Worm (Caenorhabditis elegans) whole organism, mixed stage, embryonic: Measurements from ENCODE around the gene gcy-8.

Experiments
- M03D4.4 ChIP-seq: sonication (generic microtip); optimal IDR thresholded peaks from 2 replicates; lab custom pipeline; 2017; ENCODE audit warnings: mild to moderate bottlenecking, missing genetic modification characterization, missing compliant biosample characterization
- bed-3 ChIP-seq: fragments of 200-800 bp; sonication (Bioruptor generic); optimal IDR thresholded peaks from 3 replicates; lab custom pipeline; 2018; ENCODE audit warnings: mild to moderate bottlenecking, missing genetic modification characterization, moderate library complexity, missing compliant biosample characterization
- blmp-1 ChIP-seq: fragments of 150-350 bp; optimal IDR thresholded peaks from 2 replicates; lab custom pipeline; 2014; ENCODE audit warnings: missing biosample characterization, missing genetic modification characterization
- ceh-39 ChIP-seq: fragments of 150-350 bp; optimal IDR thresholded peaks from 2 replicates; lab custom pipeline; 2014; ENCODE audit warnings: missing biosample characterization, missing genetic modification characterization
- ceh-43 ChIP-seq: fragments of 200-800 bp; sonication (Bioruptor generic); optimal IDR thresholded peaks from 2 replicates; lab custom pipeline; 2018; ENCODE audit warnings: mild to moderate bottlenecking, missing genetic modification characterization, moderate library complexity, missing compliant biosample characterization
- ceh-83 ChIP-seq: fragments of 200-800 bp; sonication (Bioruptor generic); optimal IDR thresholded peaks from 2 replicates; lab custom pipeline; 2018; ENCODE audit warnings: mild to moderate bottlenecking, missing genetic modification characterization, missing compliant biosample characterization
- ces-1 ChIP-seq: fragments of 150-350 bp; optimal IDR thresholded peaks from 2 replicates; lab custom pipeline; 2014; ENCODE audit warnings: missing biosample characterization, missing genetic modification reagents, missing genetic modification characterization
- cnd-1 ChIP-seq: fragments of 200-800 bp; sonication (Bioruptor generic); optimal IDR thresholded peaks from 2 replicates; lab custom pipeline; 2018; ENCODE audit warnings: mild to moderate bottlenecking, missing genetic modification characterization, missing compliant biosample characterization
- drap-1 ChIP-seq: fragments of 200-800 bp; sonication (Bioruptor generic); optimal IDR thresholded peaks from 3 replicates; lab custom pipeline; 2018; ENCODE audit warnings: mild to moderate bottlenecking, missing genetic modification characterization, missing compliant biosample characterization
- elt-1 ChIP-seq: sonication (generic microtip); optimal IDR thresholded peaks from 2 replicates; lab custom pipeline; 2017; ENCODE audit warnings: missing genetic modification characterization, mild to moderate bottlenecking, missing compliant biosample characterization, antibody characterized with exemption, moderate library complexity, borderline replicate concordance; ENCODE audit not compliant: insufficient read depth
- elt-3 ChIP-seq: fragments of 150-350 bp; optimal IDR thresholded peaks from 2 replicates; lab custom pipeline; 2014; ENCODE audit warnings: missing biosample characterization, missing genetic modification characterization
- flh-1 ChIP-seq: fragments of 200-800 bp; sonication (Bioruptor generic); optimal IDR thresholded peaks from 2 replicates; lab custom pipeline; 2018; ENCODE audit warnings: mild to moderate bottlenecking, missing genetic modification characterization, moderate library complexity, missing compliant biosample characterization
- ham-2 ChIP-seq: fragments of 200-800 bp; sonication (Bioruptor generic); optimal IDR thresholded peaks from 2 replicates; lab custom pipeline; 2018; ENCODE audit warnings: mild to moderate bottlenecking, missing genetic modification characterization, missing compliant biosample characterization
- hlh-1 ChIP-seq: fragments of 150-350 bp; optimal IDR thresholded peaks from 2 replicates; lab custom pipeline; 2014; ENCODE audit warnings: missing biosample characterization, missing genetic modification reagents, missing genetic modification characterization
- lin-13 ChIP-seq: fragments of 150-350 bp; optimal IDR thresholded peaks from 2 replicates; lab custom pipeline; 2014; ENCODE audit warnings: missing biosample characterization, missing genetic modification characterization
- lsy-2 ChIP-seq: fragments of 150-350 bp; optimal IDR thresholded peaks from 2 replicates; lab custom pipeline; 2014; ENCODE audit warnings: missing biosample characterization, missing genetic modification characterization
- mab-5 ChIP-seq: fragments of 150-350 bp; optimal IDR thresholded peaks from 2 replicates; lab custom pipeline; 2014; ENCODE audit warnings: missing biosample characterization, missing genetic modification characterization
- mep-1 ChIP-seq: fragments of 150-350 bp; optimal IDR thresholded peaks from 2 replicates; lab custom pipeline; 2017; ENCODE audit warnings: missing biosample characterization, missing genetic modification reagents, missing genetic modification characterization, inconsistent platforms
- mls-2 ChIP-seq: sonication (generic microtip); optimal IDR thresholded peaks from 2 replicates; lab custom pipeline; 2016; ENCODE audit warnings: mild to moderate bottlenecking, missing genetic modification characterization, moderate library complexity, missing compliant biosample characterization
- nhr-12 ChIP-seq: fragments of 150-350 bp; optimal IDR thresholded peaks from 2 replicates; lab custom pipeline; 2014; ENCODE audit warnings: missing biosample characterization, missing genetic modification characterization
- nhr-2 ChIP-seq: fragments of 150-350 bp; optimal IDR thresholded peaks from 2 replicates; lab custom pipeline; 2014; ENCODE audit warnings: missing biosample characterization, missing genetic modification characterization
- nhr-237 ChIP-seq: fragments of 150-350 bp; optimal IDR thresholded peaks from 2 replicates; lab custom pipeline; 2014; ENCODE audit warnings: missing biosample characterization, missing genetic modification characterization
- nhr-28 ChIP-seq: fragments of 150-350 bp; optimal IDR thresholded peaks from 2 replicates; lab custom pipeline; 2014; ENCODE audit warnings: missing biosample characterization, missing genetic modification characterization
- nhr-76 ChIP-seq: sonication (generic microtip); optimal IDR thresholded peaks from 2 replicates; lab custom pipeline; 2017; ENCODE audit warnings: missing biosample characterization, missing genetic modification characterization
- pha-4 ChIP-seq: fragments of 150-350 bp; optimal IDR thresholded peaks from 2 replicates; lab custom pipeline; 2018; ENCODE audit warnings: missing biosample characterization, missing genetic modification reagents, missing genetic modification characterization
- sem-2 ChIP-seq: fragments of 200-800 bp; sonication (Bioruptor generic); optimal IDR thresholded peaks from 2 replicates; lab custom pipeline; 2018; ENCODE audit warnings: mild to moderate bottlenecking, missing genetic modification characterization, missing compliant biosample characterization
- sptf-1 ChIP-seq: sonication (generic microtip); optimal IDR thresholded peaks from 2 replicates; lab custom pipeline; 2017; ENCODE audit warnings: mild to moderate bottlenecking, missing genetic modification characterization, moderate library complexity, missing compliant biosample characterization
- tbx-8 ChIP-seq: fragments of 200-800 bp; sonication (Bioruptor generic); optimal IDR thresholded peaks from 2 replicates; lab custom pipeline; 2018; ENCODE audit warnings: mild to moderate bottlenecking, missing genetic modification characterization, moderate library complexity, missing compliant biosample characterization
- unc-120 ChIP-seq: sonication (generic microtip); optimal IDR thresholded peaks from 2 replicates; lab custom pipeline; 2017; ENCODE audit warnings: missing genetic modification characterization, missing compliant biosample characterization; ENCODE audit not compliant: poor library complexity, severe bottlenecking
- unc-39 ChIP-seq: fragments of 150-350 bp; optimal IDR thresholded peaks from 2 replicates; lab custom pipeline; 2014; ENCODE audit warnings: missing biosample characterization, missing genetic modification characterization
- zip-8 ChIP-seq: fragments of 150-350 bp; optimal IDR thresholded peaks from 2 replicates; lab custom pipeline; 2014; ENCODE audit warnings: missing biosample characterization, missing genetic modification characterization
- ztf-11 ChIP-seq: fragments of 150-350 bp; optimal IDR thresholded peaks from 2 replicates; lab custom pipeline; 2014; ENCODE audit warnings: missing biosample characterization, missing genetic modification characterization

Gene gcy-8

DNA sequence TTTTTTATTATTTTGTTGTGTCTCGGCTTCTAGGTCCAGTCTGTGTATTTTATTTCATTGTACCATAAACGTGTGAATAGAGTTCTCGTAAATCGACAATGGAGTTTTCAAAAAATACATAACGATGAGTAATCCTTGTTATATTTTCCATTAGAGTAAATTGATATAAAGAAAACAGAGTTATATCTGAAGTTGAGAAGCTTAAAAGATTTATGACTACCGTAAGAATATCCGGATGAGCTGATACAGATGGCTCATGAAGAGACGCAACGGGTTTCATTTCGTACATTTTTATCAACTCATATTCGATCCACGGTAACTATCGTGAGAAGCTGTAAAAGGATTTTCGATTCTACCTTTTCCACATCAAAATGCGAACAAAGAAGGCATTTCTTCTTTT lies at the start of gene gcy-8:
TSS of gene gcy-8 (plus strand) at position 301 of the 400 bp plus-strand sequence.
- TF ChIP-seq sptf-1 (no peak), blmp-1 (tag; lab: Kevin White, UChicago) (no peak), nhr-12 (tag; lab: Kevin White, UChicago) (no peak), zip-8 (tag; lab: Kevin White, UChicago) (no peak), cnd-1 (tag; lab: Kevin White, UChicago) (no peak), nhr-28 (tag; lab: Kevin White, UChicago) (no peak), ces-1 (GFP tag; lab: Kevin White, UChicago) (no peak), unc-120 (tag; lab: Kevin White, UChicago) (no peak), elt-3 (tag; lab: Kevin White, UChicago) (no peak), mls-2 (tag; lab: Kevin White, UChicago) (no peak), mab-5 (tag; lab: Kevin White, UChicago) (no peak), drap-1 (GFP tag; lab: Kevin White, UChicago) (no peak), mep-1 (tag; lab: Kevin White, UChicago) (no peak), pha-4 (no peak), lin-13 (tag; lab: Kevin White, UChicago) (no peak), nhr-2 (tag; lab: Kevin White, UChicago) (no peak), nhr-76 (tag; lab: Kevin White, UChicago) (no peak), ztf-11 (tag; lab: Kevin White, UChicago) (no peak), ceh-83 (GFP tag; lab: Kevin White, UChicago) (no peak)

- TF ChIP-seq M03D4.4 (tag; lab: Kevin White, UChicago) (no peak), mep-1 (tag; lab: Kevin White, UChicago) (no peak), flh-1 (no peak), unc-39 (tag; lab: Kevin White, UChicago) (no peak), nhr-76 (tag; lab: Kevin White, UChicago) (no peak), ceh-43 (GFP tag; lab: Kevin White, UChicago) (no peak), cnd-1 (tag; lab: Kevin White, UChicago) (no peak), ceh-83 (GFP tag; lab: Kevin White, UChicago) (no peak), lsy-2 (tag; lab: Kevin White, UChicago) (no peak), ceh-39 (tag; lab: Kevin White, UChicago) (no peak), ztf-11 (tag; lab: Kevin White, UChicago) (no peak), sptf-1 (no peak), mab-5 (tag; lab: Kevin White, UChicago) (no peak), unc-120 (tag; lab: Kevin White, UChicago) (no peak), ham-2 (GFP tag; lab: Kevin White, UChicago) (no peak), drap-1 (GFP tag; lab: Kevin White, UChicago) (no peak), sem-2 (GFP tag; lab: Kevin White, UChicago) (no peak), nhr-2 (tag; lab: Kevin White, UChicago) (no peak), elt-1 (tag; lab: Kevin White, UChicago) (no peak)
Measured at ce11 chrIV:7879017-7879416, 48.9 kb upstream of the gcy-8 start, which contains the start of gene srt-73. TSS of gene srt-73 (plus strand) at chrIV:7879317.

- TF ChIP-seq flh-1 (no peak), nhr-237 (tag; lab: Kevin White, UChicago) (no peak), unc-120 (tag; lab: Kevin White, UChicago) (no peak), tbx-8 (GFP tag; lab: Kevin White, UChicago) (no peak), pha-4 (no peak), nhr-76 (tag; lab: Kevin White, UChicago) (no peak), ham-2 (GFP tag; lab: Kevin White, UChicago) (no peak)
Measured at ce11 chrIV:7881166-7881565, 46.8 kb upstream of the gcy-8 start.

DNA sequence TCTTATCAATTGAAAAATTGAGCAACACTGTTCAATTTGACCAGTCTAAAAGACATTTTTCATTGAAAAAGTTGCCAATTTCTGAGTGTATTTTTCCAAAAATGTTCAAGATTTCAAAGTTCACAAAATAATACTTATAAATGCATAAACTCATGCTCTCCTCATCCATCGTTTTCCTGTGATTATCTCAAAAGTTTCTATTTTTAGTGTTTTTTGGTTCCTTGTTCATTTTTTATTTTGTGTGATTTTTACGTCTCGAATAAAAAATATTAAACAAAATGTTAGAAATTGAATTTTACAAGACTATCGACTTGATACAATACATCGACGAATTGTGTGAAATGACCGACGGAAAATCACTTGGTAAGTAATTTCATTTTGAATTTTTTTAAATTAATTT lies 46.2 kb upstream of the gcy-8 start, which contains the start of gene atic-1:
TSS of gene atic-1 (plus strand) at position 301 of the 400 bp plus-strand sequence.
- TF ChIP-seq bed-3 (GFP tag; lab: Kevin White, UChicago), result no peak
- no peak for TF ChIP-seq nhr-237 (tag; lab: Kevin White, UChicago)
- no peak for TF ChIP-seq lsy-2 (tag; lab: Kevin White, UChicago)
- no peak for TF ChIP-seq nhr-2 (tag; lab: Kevin White, UChicago)
- TF ChIP-seq elt-1 (tag; lab: Kevin White, UChicago), result no peak
- TF ChIP-seq nhr-12 (tag; lab: Kevin White, UChicago), result no peak
- TF ChIP-seq ceh-39 (tag; lab: Kevin White, UChicago), result no peak
- TF ChIP-seq hlh-1 (tag; lab: Kevin White, UChicago), result no peak
- no peak for TF ChIP-seq blmp-1 (tag; lab: Kevin White, UChicago)
- no peak for TF ChIP-seq ztf-11 (tag; lab: Kevin White, UChicago)
- TF ChIP-seq ceh-83 (GFP tag; lab: Kevin White, UChicago), result no peak
- TF ChIP-seq ham-2 (GFP tag; lab: Kevin White, UChicago), result no peak
- TF ChIP-seq drap-1 (GFP tag; lab: Kevin White, UChicago), result no peak
- no peak for TF ChIP-seq sptf-1
- TF ChIP-seq lin-13 (tag; lab: Kevin White, UChicago), result no peak
- no peak for TF ChIP-seq mep-1 (tag; lab: Kevin White, UChicago)
- TF ChIP-seq zip-8 (tag; lab: Kevin White, UChicago), result no peak
- no peak for TF ChIP-seq cnd-1 (tag; lab: Kevin White, UChicago)
